Fruit fly (Drosophila melanogaster) whole organism, embryonic: ENCODE measurements around the gene CG31019.

Source experiments
- CG10274 ChIP-seq: fragments of 200-800 bp; sonication (Bioruptor generic); optimal IDR thresholded peaks from 3 replicates; lab custom pipeline; 2017; ENCODE audit warnings: missing biosample characterization, mild to moderate bottlenecking, missing genetic modification characterization
- CG10979 ChIP-seq: fragments of 200-800 bp; sonication (Bioruptor generic); optimal IDR thresholded peaks from 2 replicates; lab custom pipeline; 2018; ENCODE audit warnings: missing biosample characterization, mild to moderate bottlenecking, missing genetic modification characterization, moderate library complexity
- CG12219 ChIP-seq: fragments of 200-800 bp; sonication (Bioruptor generic); optimal IDR thresholded peaks from 3 replicates; lab custom pipeline; 2018; ENCODE audit warnings: missing biosample characterization, mild to moderate bottlenecking, missing genetic modification characterization
- CG13296 ChIP-seq: fragments of 200-800 bp; sonication (Bioruptor generic); optimal IDR thresholded peaks from 3 replicates; lab custom pipeline; 2018; ENCODE audit warnings: missing biosample characterization, mild to moderate bottlenecking, missing genetic modification characterization
- CG13624 ChIP-seq: fragments of 200-800 bp; sonication (Bioruptor generic); optimal IDR thresholded peaks from 2 replicates; lab custom pipeline; 2016; ENCODE audit warnings: missing biosample characterization, missing genetic modification characterization
- CG14860 ChIP-seq: fragments of 200-800 bp; sonication (Bioruptor generic); IDR thresholded peaks from 3 replicates; pipeline ENCODE4 v1.3.6; 2022; ENCODE audit warnings: missing biosample characterization, missing genetic modification characterization; ENCODE audit not compliant: partially characterized antibody
- CG15011 ChIP-seq: fragments of 200-800 bp; sonication (Bioruptor generic); optimal IDR thresholded peaks from 3 replicates; lab custom pipeline; 2018; ENCODE audit warnings: missing biosample characterization, mild to moderate bottlenecking, missing genetic modification characterization
- CG18476 ChIP-seq: fragments of 200-800 bp; sonication (Bioruptor generic); optimal IDR thresholded peaks from 2 replicates; lab custom pipeline; 2016; ENCODE audit warnings: missing biosample characterization, mild to moderate bottlenecking, missing genetic modification characterization
- CG2120 ChIP-seq: fragments of 200-800 bp; sonication (Bioruptor generic); optimal IDR thresholded peaks from 3 replicates; lab custom pipeline; 2016; ENCODE audit warnings: missing biosample characterization, missing genetic modification characterization
- CG2129 ChIP-seq: fragments of 200-800 bp; sonication (Bioruptor generic); IDR thresholded peaks from 2 replicates; pipeline ENCODE4 v1.3.6; 2022; ENCODE audit warnings: missing biosample characterization, missing genetic modification characterization; ENCODE audit not compliant: partially characterized antibody
- CG2712 ChIP-seq: fragments of 200-800 bp; optimal IDR thresholded peaks from 3 replicates; lab custom pipeline; 2019; ENCODE audit warnings: missing biosample characterization, mild to moderate bottlenecking, missing genetic modification characterization, moderate library complexity
- CG3281 ChIP-seq: fragments of 200-800 bp; sonication (Bioruptor generic); optimal IDR thresholded peaks from 3 replicates; lab custom pipeline; 2017; ENCODE audit warnings: missing biosample characterization, mild to moderate bottlenecking, missing genetic modification characterization
- CG42726 ChIP-seq: fragments of 200-800 bp; sonication (Bioruptor generic); IDR thresholded peaks from 2 replicates; pipeline ENCODE4 v1.3.6; 2022; ENCODE audit warnings: missing biosample characterization, missing genetic modification characterization; ENCODE audit not compliant: partially characterized antibody
- CG4424 ChIP-seq: fragments of 200-800 bp; sonication (Bioruptor generic); optimal IDR thresholded peaks from 3 replicates; lab custom pipeline; 2016; ENCODE audit warnings: missing biosample characterization, missing genetic modification characterization
- CG4617 ChIP-seq: fragments of 200-800 bp; sonication (Bioruptor generic); optimal IDR thresholded peaks from 3 replicates; lab custom pipeline; 2016; ENCODE audit warnings: missing biosample characterization, missing genetic modification characterization, borderline replicate concordance
- CG4707 ChIP-seq: fragments of 200-800 bp; sonication (Bioruptor generic); optimal IDR thresholded peaks from 2 replicates; lab custom pipeline; 2018; ENCODE audit warnings: missing biosample characterization, mild to moderate bottlenecking, missing genetic modification characterization, moderate library complexity
- CG6689 ChIP-seq: fragments of 200-800 bp; sonication (Bioruptor generic); IDR thresholded peaks from 2 replicates; pipeline ENCODE4 v1.3.6; 2022; ENCODE audit warnings: missing biosample characterization, missing genetic modification characterization
- CG7271 ChIP-seq: fragments of 200-800 bp; sonication (Bioruptor generic); optimal IDR thresholded peaks from 2 replicates; lab custom pipeline; 2018; ENCODE audit warnings: missing biosample characterization, mild to moderate bottlenecking, missing genetic modification characterization, moderate library complexity
- CG7357 ChIP-seq: fragments of 200-800 bp; sonication (Bioruptor generic); IDR thresholded peaks from 3 replicates; pipeline ENCODE4 v1.3.6; 2022; ENCODE audit warnings: missing biosample characterization, missing genetic modification characterization
- CG7839 ChIP-seq: fragments of 200-800 bp; sonication (Bioruptor generic); optimal IDR thresholded peaks from 3 replicates; lab custom pipeline; 2018; ENCODE audit warnings: missing biosample characterization, mild to moderate bottlenecking, missing genetic modification characterization, moderate library complexity
- CHES-1-like ChIP-seq: fragments of 200-800 bp; sonication (Bioruptor generic); optimal IDR thresholded peaks from 2 replicates; lab custom pipeline; 2016; ENCODE audit warnings: missing biosample characterization, missing genetic modification characterization
- Fer3 ChIP-seq: fragments of 200-800 bp; sonication (Bioruptor generic); optimal IDR thresholded peaks from 2 replicates; lab custom pipeline; 2018; ENCODE audit warnings: missing biosample characterization, mild to moderate bottlenecking, missing genetic modification characterization, moderate library complexity
- Gsc ChIP-seq: fragments of 200-800 bp; sonication (Bioruptor generic); IDR thresholded peaks from 2 replicates; pipeline ENCODE4 v1.3.6; 2022; ENCODE audit warnings: missing biosample characterization, missing genetic modification characterization
- HLH3B ChIP-seq: fragments of 200-800 bp; sonication (Bioruptor generic); IDR thresholded peaks from 2 replicates; pipeline ENCODE4 v1.3.6; 2022; ENCODE audit warnings: missing biosample characterization, missing genetic modification characterization
- HmgD ChIP-seq: fragments of 200-800 bp; sonication (Bioruptor generic); optimal IDR thresholded peaks from 3 replicates; lab custom pipeline; 2016; ENCODE audit warnings: missing biosample characterization, missing genetic modification characterization
- Hmr ChIP-seq: fragments of 200-800 bp; sonication (Bioruptor generic); optimal IDR thresholded peaks from 3 replicates; lab custom pipeline; 2017; ENCODE audit warnings: mild to moderate bottlenecking, missing biosample characterization, missing genetic modification reagents, missing genetic modification characterization
- Lpt ChIP-seq: fragments of >200 bp; optimal IDR thresholded peaks from 2 replicates; lab custom pipeline; 2018; ENCODE audit warnings: missing biosample characterization, missing genetic modification characterization
- MBD-R2 ChIP-seq: fragments of 200-800 bp; sonication (Bioruptor generic); IDR thresholded peaks from 2 replicates; pipeline ENCODE4 v1.3.6; 2022; ENCODE audit warnings: missing biosample characterization, missing genetic modification characterization
- NfI ChIP-seq: fragments of 200-800 bp; sonication (Bioruptor generic); optimal IDR thresholded peaks from 3 replicates; lab custom pipeline; 2018; ENCODE audit warnings: missing biosample characterization, mild to moderate bottlenecking, missing genetic modification characterization, moderate library complexity
- Poxn ChIP-seq: fragments of 200-800 bp; sonication (Bioruptor generic); IDR thresholded peaks from 2 replicates; pipeline ENCODE4 v1.3.6; 2022; ENCODE audit warnings: missing biosample characterization, missing genetic modification characterization
- Vsx1 ChIP-seq: fragments of 200-800 bp; sonication (Bioruptor generic); optimal IDR thresholded peaks from 2 replicates; lab custom pipeline; 2017; ENCODE audit warnings: missing biosample characterization, mild to moderate bottlenecking, missing genetic modification characterization, missing genetic modification reagents
- YL-1 ChIP-seq: fragments of 200-800 bp; sonication (Bioruptor generic); optimal IDR thresholded peaks from 3 replicates; lab custom pipeline; 2017; ENCODE audit warnings: missing biosample characterization, mild to moderate bottlenecking, missing genetic modification characterization
- az2 ChIP-seq: fragments of 200-800 bp; sonication (Bioruptor generic); optimal IDR thresholded peaks from 3 replicates; lab custom pipeline; 2016; ENCODE audit warnings: missing biosample characterization, missing genetic modification characterization
- br ChIP-seq: fragments of >200 bp; optimal IDR thresholded peaks from 2 replicates; lab custom pipeline; 2017
- caup ChIP-seq: fragments of 200-800 bp; sonication (Bioruptor generic); optimal IDR thresholded peaks from 3 replicates; lab custom pipeline; 2017; ENCODE audit warnings: missing biosample characterization, mild to moderate bottlenecking, missing genetic modification characterization, moderate library complexity; ENCODE audit not compliant: severe bottlenecking
- chinmo ChIP-seq: fragments of 200-800 bp; sonication (Bioruptor generic); IDR thresholded peaks from 4 replicates; pipeline ENCODE4 v1.3.6; 2022; ENCODE audit warnings: missing biosample characterization, missing genetic modification characterization; ENCODE audit not compliant: partially characterized antibody
- crol ChIP-seq: fragments of 200-800 bp; sonication (Bioruptor generic); IDR thresholded peaks from 2 replicates; pipeline ENCODE4 v1.3.6; 2022; ENCODE audit warnings: missing biosample characterization, missing genetic modification characterization
- exex ChIP-seq: fragments of 200-800 bp; sonication (Bioruptor generic); optimal IDR thresholded peaks from 4 replicates; lab custom pipeline; 2018; ENCODE audit warnings: missing biosample characterization, mild to moderate bottlenecking, missing genetic modification characterization, moderate library complexity
- fru ChIP-seq: fragments of >200 bp; optimal IDR thresholded peaks from 2 replicates; lab custom pipeline; 2017
- gcm2 ChIP-seq: fragments of 200-800 bp; sonication (Bioruptor generic); optimal IDR thresholded peaks from 2 replicates; lab custom pipeline; 2016; ENCODE audit warnings: missing biosample characterization, missing genetic modification characterization
- inv ChIP-seq: fragments of 200-800 bp; sonication (Bioruptor generic); IDR thresholded peaks from 2 replicates; pipeline ENCODE4 v1.3.6; 2022; ENCODE audit warnings: missing biosample characterization, missing genetic modification characterization; ENCODE audit not compliant: partially characterized antibody
- jing ChIP-seq: fragments of 200-800 bp; sonication (Bioruptor generic); optimal IDR thresholded peaks from 2 replicates; lab custom pipeline; 2018; ENCODE audit warnings: missing biosample characterization, mild to moderate bottlenecking, missing genetic modification characterization
- kah ChIP-seq: fragments of 200-800 bp; sonication (Bioruptor generic); optimal IDR thresholded peaks from 2 replicates; lab custom pipeline; 2018; ENCODE audit warnings: missing biosample characterization, mild to moderate bottlenecking, missing genetic modification characterization
- maf-S ChIP-seq: fragments of 200-800 bp; sonication (Bioruptor generic); optimal IDR thresholded peaks from 2 replicates; lab custom pipeline; 2016; ENCODE audit warnings: missing biosample characterization, missing genetic modification characterization
- nerfin-1 ChIP-seq: fragments of 200-800 bp; sonication (Bioruptor generic); optimal IDR thresholded peaks from 3 replicates; lab custom pipeline; 2019; ENCODE audit warnings: missing biosample characterization, mild to moderate bottlenecking, missing genetic modification characterization, moderate library complexity
- nmo ChIP-seq: fragments of 200-800 bp; sonication (Bioruptor generic); optimal IDR thresholded peaks from 2 replicates; lab custom pipeline; 2018; ENCODE audit warnings: missing biosample characterization, mild to moderate bottlenecking, missing genetic modification characterization, moderate library complexity
- tap ChIP-seq: fragments of 200-800 bp; optimal IDR thresholded peaks from 3 replicates; lab custom pipeline; 2019; ENCODE audit warnings: missing biosample characterization, mild to moderate bottlenecking, missing genetic modification characterization, moderate library complexity
- vnd ChIP-seq: fragments of 200-800 bp; sonication (Bioruptor generic); IDR thresholded peaks from 3 replicates; pipeline ENCODE4 v1.3.6; 2022; ENCODE audit warnings: missing biosample characterization, missing genetic modification characterization; ENCODE audit not compliant: partially characterized antibody

CG31019 gene

dm6 chr3R:30600154-30601009 lies 3.6 kb downstream of the CG31019 start (continued):
- TF ChIP-seq CG7839 (peak; percentile 95), az2 (GFP tag; lab: Kevin White, UChicago) (peak; percentile 90), Hmr (GFP tag; lab: Kevin White, UChicago) (peak; percentile 93), CG18476 (peak; percentile 92), NfI (GFP tag; lab: Kevin White, UChicago) (peak; percentile 89), maf-S (GFP tag; lab: Kevin White, UChicago) (peak; percentile 84), CG4707 (GFP tag; lab: Kevin White, UChicago) (peak; percentile 80), jing (peak; percentile 64), CG7271 (peak; percentile 24), CG2120 (peak; percentile 94), CG42726 (GFP tag; lab: Robert Waterston, UW) (no peak), CG13624 (GFP tag; lab: Kevin White, UChicago) (peak; percentile 70), CG13296 (GFP tag; lab: Kevin White, UChicago) (peak; percentile 84), fru (lab: Kevin White, UChicago) (no peak), br (no peak), vnd (GFP tag; lab: Robert Waterston, UW) (no peak), inv (GFP tag; lab: Robert Waterston, UW) (0 out of 2 replicates have a peak, but pooled peaks have one; percentile 31), HmgD (GFP tag; lab: Kevin White, UChicago) (peak; percentile 31), YL-1 (GFP tag; lab: Kevin White, UChicago) (peak; percentile 20), CG12219 (GFP tag; lab: Kevin White, UChicago) (peak; percentile 90), HLH3B (GFP tag; lab: Robert Waterston, UW) (peak; percentile 95), CG4617 (GFP tag; lab: Kevin White, UChicago) (peak; percentile 59), Lpt (GFP tag; lab: Kevin White, UChicago) (no peak), MBD-R2 (peak; percentile 68; the same call in 1 of the 2 replicates), chinmo (GFP tag; lab: Robert Waterston, UW) (peak; percentile 52; the same call in 1 of the 4 replicates), CG10979 (peak; percentile 90), Vsx1 (peak; percentile 80), CHES-1-like (GFP tag; lab: Kevin White, UChicago) (peak; percentile 86), CG3281 (GFP tag; lab: Kevin White, UChicago) (peak; percentile 92), CG2712 (tag; lab: Kevin White, UChicago) (peak; percentile 93), CG10274 (GFP tag; lab: Kevin White, UChicago) (peak; percentile 67), caup (GFP tag; lab: Kevin White, UChicago) (peak; percentile 91), CG6689 (GFP tag; lab: Robert Waterston, UW) (peak; percentile 93), CG2129 (GFP tag; lab: Robert Waterston, UW) (no peak), nerfin-1 (tag; lab: Kevin White, UChicago) (peak; percentile 76), kah (GFP tag; lab: Kevin White, UChicago) (peak; percentile 70), Gsc (no peak), crol (GFP tag; lab: Robert Waterston, UW) (no peak), CG7357 (GFP tag; lab: Robert Waterston, UW) (peak; percentile 79), Fer3 (tag; lab: Kevin White, UChicago) (peak; percentile 89), CG4424 (GFP tag; lab: Kevin White, UChicago) (peak; percentile 93), nmo (GFP tag; lab: Kevin White, UChicago) (peak; percentile 92), CG14860 (GFP tag; lab: Robert Waterston, UW) (no peak), CG15011 (GFP tag; lab: Kevin White, UChicago) (peak; percentile 85), exex (peak; percentile 31), gcm2 (no peak), tap (tag; lab: Kevin White, UChicago) (peak; percentile 88), Poxn (GFP tag; lab: Robert Waterston, UW) (peak; percentile 77)
